Worm (Caenorhabditis elegans) whole organism, L4/young adult: ENCODE measurements around the gene R10H10.4.

Experiments used
- W03F9.2 ChIP-seq: fragments of 150-350 bp; optimal IDR thresholded peaks from 2 replicates; lab custom pipeline; 2014; ENCODE audit warnings: missing biosample characterization, missing genetic modification characterization
- dao-5 ChIP-seq: sonication (generic microtip); optimal IDR thresholded peaks from 2 replicates; lab custom pipeline; 2016; ENCODE audit warnings: missing genotype, missing genetic modification characterization, moderate library complexity, missing compliant biosample characterization

DNA sequence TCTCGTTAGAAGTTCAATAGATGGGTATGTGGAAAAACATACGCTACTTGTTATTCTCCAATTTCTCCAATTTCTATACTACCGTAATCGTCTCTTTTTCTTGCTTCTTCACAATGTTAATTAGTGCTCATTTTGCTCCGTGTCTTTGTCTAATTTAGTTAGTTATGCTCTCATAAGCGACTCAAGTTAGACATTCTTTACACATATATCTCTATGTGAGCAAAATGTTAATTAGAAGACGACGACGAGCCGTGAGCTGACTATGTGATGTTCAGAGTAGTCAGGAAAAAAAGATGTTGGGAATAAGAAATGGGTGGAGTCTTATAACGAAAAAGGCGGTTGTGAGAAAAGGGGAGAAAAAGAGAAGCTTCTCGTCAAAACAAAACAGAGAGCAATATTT is 47.2 kb downstream of the R10H10.4 start:
- TF ChIP-seq dao-5 (tag; lab: Kevin White, UChicago) (no peak), W03F9.2 (tag; lab: Kevin White, UChicago) (no peak)
